Worm (Caenorhabditis elegans): Measurements from ENCODE around the gene Y37D8A.29.

DNA sequence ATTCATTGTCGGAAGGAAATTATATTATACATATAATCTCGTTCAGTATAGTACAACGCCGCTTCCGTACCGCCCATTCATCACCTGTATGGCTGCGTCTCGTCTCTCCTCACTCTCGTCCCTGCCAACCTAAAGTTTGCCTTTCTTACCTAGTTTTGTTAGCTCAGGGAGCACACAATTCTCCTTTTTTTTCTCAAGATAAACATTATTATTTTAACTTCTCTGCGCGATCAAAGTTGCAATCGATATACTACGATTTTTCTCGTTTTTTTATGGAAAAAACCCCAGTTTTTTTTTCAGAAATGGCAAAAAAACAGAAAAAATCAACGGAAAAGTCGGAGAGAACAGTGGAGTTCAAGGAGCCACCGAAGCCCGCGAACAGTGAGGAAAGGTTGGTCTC, 42.9 kb upstream of the Y37D8A.29 start, which contains the start of gene epg-3:
- TF ChIP-seq tbx-37 (GFP tag; conservative IDR thresholded peaks at IDR 0.05) (no peak), ama-1 (optimal IDR thresholded peaks at IDR 0.05) (no peak), scrt-1 (GFP tag; IDR thresholded peaks at IDR 0.05) (no peak), sea-1 (GFP tag; conservative IDR thresholded peaks at IDR 0.05) (no peak), flt-1 (GFP tag; IDR thresholded peaks at IDR 0.05) (no peak), hmbx-1 (tag; optimal IDR thresholded peaks at IDR 0.05) (no peak), B0310.2 (tag; optimal IDR thresholded peaks at IDR 0.05) (no peak), ceh-36 (tag; optimal IDR thresholded peaks at IDR 0.05) (no peak)
